Worm (Caenorhabditis elegans) whole organism, L4 larva: ENCODE results near the gene C28C12.1.

Experiments
- F26F4.8 ChIP-seq: fragments of 200-800 bp; sonication (Bioruptor generic); conservative IDR thresholded peaks from 2 replicates; pipeline ENCODE4 v1.3.6; 2022; ENCODE audit warnings: missing genetic modification characterization, missing compliant biosample characterization
- ceh-28 ChIP-seq: fragments of 150-350 bp; optimal IDR thresholded peaks from 2 replicates; lab custom pipeline; 2014; ENCODE audit warnings: missing biosample characterization, missing genetic modification reagents, missing genetic modification characterization
- dpl-1 ChIP-seq: fragments of 150-350 bp; optimal IDR thresholded peaks from 2 replicates; lab custom pipeline; 2014; ENCODE audit warnings: missing biosample characterization, missing genetic modification reagents, missing genetic modification characterization
- hlh-30 ChIP-seq: sonication (generic microtip); optimal IDR thresholded peaks from 2 replicates; lab custom pipeline; 2017; ENCODE audit warnings: antibody characterized with exemption, mild to moderate bottlenecking, missing genetic modification characterization, missing compliant biosample characterization; ENCODE audit not compliant: insufficient read depth
- jun-1 ChIP-seq: fragments of 150-350 bp; optimal IDR thresholded peaks from 2 replicates; lab custom pipeline; 2014; ENCODE audit warnings: missing biosample characterization, missing genetic modification reagents, missing genetic modification characterization
- lin-13 ChIP-seq: fragments of 150-350 bp; optimal IDR thresholded peaks from 2 replicates; lab custom pipeline; 2014; ENCODE audit warnings: missing biosample characterization, missing genetic modification reagents, missing genetic modification characterization
- madf-9 ChIP-seq: fragments of 200-800 bp; sonication (Bioruptor generic); conservative IDR thresholded peaks from 2 replicates; pipeline ENCODE4 v1.3.6; 2022; ENCODE audit warnings: missing genetic modification reagents, missing genetic modification characterization, missing compliant biosample characterization
- mdl-1 ChIP-seq, 2 experiments: fragments of 150-350 bp in 1 of 2; sonication (generic microtip) in 1 of 2; optimal IDR thresholded peaks; 2 replicates each; lab custom pipeline; 2014 to 2017; ENCODE audit warnings: missing biosample characterization in 2 of 2, missing genetic modification characterization in 2 of 2
- mdt-29 ChIP-seq: fragments of 200-800 bp; sonication (Bioruptor generic); IDR thresholded peaks from 2 replicates; pipeline ENCODE4 v1.3.6; 2022; ENCODE audit warnings: missing genetic modification reagents, missing genetic modification characterization, missing compliant biosample characterization
- mep-1 ChIP-seq: fragments of 150-350 bp; sonication (generic microtip); optimal IDR thresholded peaks from 3 replicates; lab custom pipeline; 2014; ENCODE audit warnings: missing biosample characterization, missing genetic modification characterization
- pha-4 ChIP-seq, 2 experiments: fragments of 150-350 bp in 1 of 2; fragments of 200-800 bp in 1 of 2; sonication (Bioruptor generic) in 1 of 2; IDR thresholded peaks in 1 of 2; optimal IDR thresholded peaks in 1 of 2; 2 replicates each; pipeline versions ENCODE4 v1.3.6 to Lab custom; 2014 to 2022; ENCODE audit warnings: missing genetic modification characterization in 2 of 2, missing genetic modification reagents in 2 of 2, missing biosample characterization in 1 of 2, missing compliant biosample characterization in 1 of 2
- unc-130 ChIP-seq: sonication (generic microtip); optimal IDR thresholded peaks from 2 replicates; lab custom pipeline; 2016; ENCODE audit warnings: missing genetic modification reagents, missing genetic modification characterization, missing compliant biosample characterization
- ztf-11 ChIP-seq: fragments of 150-350 bp; optimal IDR thresholded peaks from 2 replicates; lab custom pipeline; 2014; ENCODE audit warnings: missing biosample characterization, missing genetic modification characterization

DNA sequence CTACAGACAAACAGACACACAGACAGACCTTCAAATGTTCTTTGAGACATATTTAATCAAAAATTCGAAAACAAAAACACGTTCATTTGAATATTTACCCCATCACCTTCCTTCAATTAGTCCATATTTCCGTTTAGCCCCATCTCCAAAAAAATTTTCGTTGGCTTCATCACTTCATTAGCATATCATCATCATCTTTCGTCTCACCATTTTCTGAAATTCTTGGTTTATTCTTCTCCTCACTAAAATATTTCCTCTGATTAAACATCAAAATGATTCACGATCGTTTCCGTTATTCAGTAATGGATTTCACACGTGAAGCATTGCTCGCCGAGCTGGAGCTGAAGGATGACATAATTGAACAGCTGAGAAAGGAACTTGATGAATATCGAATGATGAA is 19.1 kb downstream of the C28C12.1 start, which contains the start of gene pkg-2:
- no peak for TF ChIP-seq mep-1
- TF ChIP-seq mdl-1 (tag; optimal IDR thresholded peaks at IDR 0.05; lab: Kevin White, UChicago) = no peak
- TF ChIP-seq pha-4 (GFP tag; IDR thresholded peaks at IDR 0.05; lab: Robert Waterston, UW) = no peak
- no peak for TF ChIP-seq pha-4 (tag; optimal IDR thresholded peaks at IDR 0.05; lab: Kevin White, UChicago)
- no peak for TF ChIP-seq madf-9 (GFP tag; lab: Robert Waterston, UW)
- no peak for TF ChIP-seq lin-13
- TF ChIP-seq unc-130 (GFP tag; lab: Kevin White, UChicago) = no peak
- no peak for TF ChIP-seq hlh-30 (tag; lab: Kevin White, UChicago)
- no peak for TF ChIP-seq mdt-29 (GFP tag; lab: Robert Waterston, UW)
- TF ChIP-seq dpl-1 (GFP tag; lab: Kevin White, UChicago) = no peak
- TF ChIP-seq ceh-28 = no peak
- TF ChIP-seq jun-1 (tag; lab: Kevin White, UChicago) = no peak
- TF ChIP-seq ztf-11 (tag; lab: Kevin White, UChicago) = no peak
- TF ChIP-seq F26F4.8 (GFP tag; lab: Robert Waterston, UW) = no peak
